Fruit fly (Drosophila melanogaster) whole organism, pupa: ENCODE measurements around the gene betaTub85D.
A peak's percentile ranks its signal among the peaks of the same experiment; 100 is the strongest.

ENCODE experiments used
- CG10348 ChIP-seq: fragments of 200-800 bp; sonication (Bioruptor generic); IDR thresholded peaks from 2 replicates; pipeline ENCODE4 v1.3.6; 2022; ENCODE audit warnings: missing biosample characterization, missing genetic modification characterization
- CG12605 ChIP-seq: fragments of 200-800 bp; sonication (Bioruptor generic); IDR thresholded peaks from 2 replicates; pipeline ENCODE4 v1.3.6; 2022; ENCODE audit warnings: missing biosample characterization, missing genetic modification characterization
- CG13204 ChIP-seq: fragments of 200-800 bp; sonication (Bioruptor generic); optimal IDR thresholded peaks from 2 replicates; lab custom pipeline; 2018; ENCODE audit warnings: missing biosample characterization, mild to moderate bottlenecking, missing genetic modification characterization, moderate library complexity
- CG14655 ChIP-seq: fragments of 200-800 bp; sonication (Bioruptor generic); optimal IDR thresholded peaks from 3 replicates; lab custom pipeline; 2017; ENCODE audit warnings: mild to moderate bottlenecking, missing biosample characterization, missing genetic modification reagents, missing genetic modification characterization
- CG15710 ChIP-seq: fragments of 200-800 bp; sonication (Bioruptor generic); optimal IDR thresholded peaks from 2 replicates; lab custom pipeline; 2018; ENCODE audit warnings: missing biosample characterization, mild to moderate bottlenecking, missing genetic modification characterization, moderate library complexity
- CG17806 ChIP-seq: fragments of 200-800 bp; sonication (Bioruptor generic); optimal IDR thresholded peaks from 2 replicates; lab custom pipeline; 2018; ENCODE audit warnings: missing biosample characterization, mild to moderate bottlenecking, missing genetic modification characterization, moderate library complexity
- CG32121 ChIP-seq: fragments of 200-800 bp; sonication (Bioruptor generic); IDR thresholded peaks from 2 replicates; pipeline ENCODE4 v1.3.6; 2022; ENCODE audit warnings: missing biosample characterization, missing genetic modification characterization
- CG34367 ChIP-seq: fragments of 200-800 bp; sonication (Bioruptor generic); optimal IDR thresholded peaks from 2 replicates; lab custom pipeline; 2018; ENCODE audit warnings: missing biosample characterization, mild to moderate bottlenecking, missing genetic modification characterization
- CG4496 ChIP-seq: fragments of 200-800 bp; sonication (Bioruptor generic); IDR thresholded peaks from 3 replicates; pipeline ENCODE4 v1.3.6; 2022; ENCODE audit warnings: missing biosample characterization, missing genetic modification characterization
- CG8159 ChIP-seq: fragments of 200-800 bp; sonication (Bioruptor generic); optimal IDR thresholded peaks from 3 replicates; lab custom pipeline; 2018; ENCODE audit warnings: missing biosample characterization, mild to moderate bottlenecking, missing genetic modification characterization, moderate library complexity
- CG8301 ChIP-seq: fragments of 200-800 bp; sonication (Bioruptor generic); optimal IDR thresholded peaks from 2 replicates; lab custom pipeline; 2018; ENCODE audit warnings: missing biosample characterization, mild to moderate bottlenecking, missing genetic modification characterization
- CG9948 ChIP-seq: fragments of 200-800 bp; sonication (Bioruptor generic); optimal IDR thresholded peaks from 2 replicates; lab custom pipeline; 2018; ENCODE audit warnings: missing biosample characterization, mild to moderate bottlenecking, missing genetic modification characterization, moderate library complexity
- D1 ChIP-seq: fragments of 200-800 bp; sonication (Bioruptor generic); optimal IDR thresholded peaks from 2 replicates; lab custom pipeline; 2018; ENCODE audit warnings: missing biosample characterization, mild to moderate bottlenecking, missing genetic modification characterization, moderate library complexity
- EcR ChIP-seq: fragments of 200-800 bp; sonication (Bioruptor generic); optimal IDR thresholded peaks from 3 replicates; lab custom pipeline; 2019; ENCODE audit warnings: missing biosample characterization, missing genetic modification characterization, mild to moderate bottlenecking, moderate library complexity, missing genetic modification reagents
- Ets98B ChIP-seq: fragments of 200-800 bp; sonication (Bioruptor generic); IDR thresholded peaks from 2 replicates; pipeline ENCODE4 v1.3.6; 2022; ENCODE audit warnings: missing biosample characterization, missing genetic modification characterization
- Pif1A ChIP-seq: fragments of 200-800 bp; sonication (Bioruptor generic); optimal IDR thresholded peaks from 3 replicates; lab custom pipeline; 2016; ENCODE audit warnings: missing biosample characterization, missing genetic modification characterization
- Pif1B ChIP-seq: fragments of 200-800 bp; sonication (Bioruptor generic); optimal IDR thresholded peaks from 3 replicates; lab custom pipeline; 2016; ENCODE audit warnings: missing biosample characterization, missing genetic modification characterization
- Snoo ChIP-seq: fragments of 200-800 bp; sonication (Bioruptor generic); optimal IDR thresholded peaks from 3 replicates; lab custom pipeline; 2017; ENCODE audit warnings: missing biosample characterization, mild to moderate bottlenecking, missing genetic modification characterization, inconsistent platforms
- fd96Ca ChIP-seq: fragments of 200-800 bp; sonication (Bioruptor generic); IDR thresholded peaks from 3 replicates; pipeline ENCODE4 v1.3.6; 2022; ENCODE audit warnings: missing biosample characterization, missing genetic modification characterization
- gl ChIP-seq: fragments of 200-800 bp; sonication (Bioruptor generic); optimal IDR thresholded peaks from 2 replicates; lab custom pipeline; 2018; ENCODE audit warnings: missing biosample characterization, mild to moderate bottlenecking, missing genetic modification characterization
- rn ChIP-seq: fragments of 200-800 bp; sonication (Bioruptor generic); IDR thresholded peaks from 2 replicates; pipeline ENCODE4 v1.3.6; 2022; ENCODE audit warnings: missing biosample characterization, missing genetic modification characterization

Gene betaTub85D

DNA sequence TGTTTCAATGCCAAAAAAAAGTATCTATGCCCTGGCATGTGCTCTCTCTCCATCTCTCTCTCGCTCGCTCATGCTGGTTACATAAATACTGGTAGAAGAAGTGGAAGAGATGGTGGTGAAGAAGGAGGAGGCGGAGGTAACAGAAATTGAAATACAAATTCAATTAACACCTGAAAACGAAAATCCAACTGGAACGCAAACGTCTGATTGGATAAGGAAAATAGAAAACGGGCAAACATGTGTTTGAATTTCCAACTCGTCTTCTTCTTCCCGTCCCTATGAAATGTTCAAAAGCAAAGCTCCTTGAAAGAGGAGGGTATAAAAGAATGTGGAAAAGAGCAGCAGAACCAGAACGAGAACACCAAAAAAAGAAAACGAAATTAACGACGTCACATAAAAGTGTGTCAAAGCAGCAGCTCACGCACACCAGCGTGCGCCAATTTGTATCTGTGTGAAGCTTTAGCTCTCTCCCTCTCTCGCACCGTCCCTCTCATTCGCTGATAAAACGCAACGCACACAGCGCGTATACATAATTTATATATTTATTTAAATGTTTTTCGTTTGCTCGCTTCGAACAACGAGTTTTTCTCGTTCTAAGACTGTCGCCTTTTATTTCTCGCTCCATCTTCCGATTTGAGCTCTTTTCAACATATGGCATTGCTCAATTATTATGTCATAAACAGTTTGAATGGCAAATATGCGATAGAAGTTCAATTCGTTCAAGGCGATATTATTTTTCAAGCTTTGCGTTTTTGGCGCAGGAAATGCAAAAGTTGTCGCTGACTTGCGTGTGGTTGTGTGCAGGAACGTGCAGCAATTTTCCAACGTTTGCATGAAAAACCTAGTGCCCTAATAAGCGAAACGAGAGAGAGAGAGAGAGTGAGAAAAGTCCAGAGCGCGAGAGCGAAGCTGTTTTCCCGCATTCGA, 8.6 kb upstream of the betaTub85D start:
- no peak for TF ChIP-seq CG15710 (tag; lab: Kevin White, UChicago)
- no peak for TF ChIP-seq CG10348 (GFP tag; lab: Robert Waterston, UW)
- TF ChIP-seq CG4496 (GFP tag; lab: Robert Waterston, UW), result no peak
- TF ChIP-seq CG34367 (tag; lab: Kevin White, UChicago), result no peak
- no peak for TF ChIP-seq rn
- no peak for TF ChIP-seq fd96Ca
- no peak for TF ChIP-seq Snoo (tag; lab: Kevin White, UChicago)
- no peak for TF ChIP-seq CG8301 (tag; lab: Kevin White, UChicago)
- TF ChIP-seq, all 21 proteins: peak for 0

DNA sequence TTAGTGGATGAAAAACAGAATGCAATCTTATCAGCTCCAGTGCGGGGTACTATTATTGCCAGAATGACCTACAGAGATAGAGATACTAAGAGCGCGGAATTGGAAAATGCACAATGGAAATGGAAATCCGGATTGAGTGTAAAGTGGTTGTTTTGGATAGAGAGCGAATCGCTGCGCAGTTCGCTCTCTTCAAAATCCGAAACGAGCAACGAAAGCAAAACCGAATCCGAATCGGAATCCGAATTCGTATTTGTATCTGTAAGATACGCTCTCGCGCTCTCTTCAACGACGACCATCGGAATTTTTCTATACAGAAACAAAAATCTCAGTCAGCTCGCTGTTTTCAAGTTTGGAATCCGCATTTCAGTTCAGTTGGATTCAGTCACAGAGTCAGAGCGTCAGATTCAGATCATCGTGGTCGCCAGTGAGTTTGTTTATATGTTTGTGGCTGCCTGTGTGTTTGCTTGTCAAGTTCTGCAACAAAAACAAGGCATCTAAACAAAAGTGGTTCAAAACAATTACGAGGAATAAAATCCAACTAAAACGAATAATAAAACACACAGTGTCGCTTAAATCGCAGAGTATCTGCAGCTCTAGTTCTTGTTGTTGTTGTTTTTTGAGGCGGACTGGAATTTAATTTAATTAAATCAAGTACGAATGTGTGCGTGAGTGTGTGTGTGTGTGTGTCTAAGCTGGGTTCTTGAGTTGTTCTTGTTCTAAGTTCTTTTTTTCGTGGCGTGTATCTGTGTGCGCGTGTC, 7.7 kb upstream of the betaTub85D start, which contains the start of gene ps:
TSS of gene ps (plus strand) at position 364 of the 758 bp plus-strand sequence.
- TF ChIP-seq gl (tag; lab: Kevin White, UChicago) (peak; percentile 26), Snoo (tag; lab: Kevin White, UChicago) (peak; percentile 0), CG8159 (tag; lab: Kevin White, UChicago) (no peak), Pif1B (GFP tag; lab: Kevin White, UChicago) (peak; percentile 48)

DNA sequence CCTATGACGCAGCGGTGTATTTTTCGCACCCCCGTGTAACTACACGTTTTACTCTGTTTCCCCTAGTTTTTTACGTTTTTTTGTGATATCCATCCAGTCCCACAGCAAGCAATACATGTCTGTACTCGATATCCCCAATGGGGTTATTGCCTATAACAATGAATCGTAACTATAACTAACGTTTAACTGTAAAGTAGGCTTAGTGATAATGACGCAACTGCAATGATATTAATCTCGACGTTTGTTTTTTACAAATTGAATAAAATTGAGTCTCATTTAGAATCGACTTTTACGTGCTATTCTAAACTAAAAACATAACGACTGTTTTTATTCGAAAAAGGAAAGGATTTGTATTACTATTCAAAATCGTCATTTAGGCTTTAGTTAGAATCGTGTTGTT, 6.9 kb upstream of the betaTub85D start:
- no peak for TF ChIP-seq CG12605 (GFP tag; lab: Robert Waterston, UW)

DNA sequence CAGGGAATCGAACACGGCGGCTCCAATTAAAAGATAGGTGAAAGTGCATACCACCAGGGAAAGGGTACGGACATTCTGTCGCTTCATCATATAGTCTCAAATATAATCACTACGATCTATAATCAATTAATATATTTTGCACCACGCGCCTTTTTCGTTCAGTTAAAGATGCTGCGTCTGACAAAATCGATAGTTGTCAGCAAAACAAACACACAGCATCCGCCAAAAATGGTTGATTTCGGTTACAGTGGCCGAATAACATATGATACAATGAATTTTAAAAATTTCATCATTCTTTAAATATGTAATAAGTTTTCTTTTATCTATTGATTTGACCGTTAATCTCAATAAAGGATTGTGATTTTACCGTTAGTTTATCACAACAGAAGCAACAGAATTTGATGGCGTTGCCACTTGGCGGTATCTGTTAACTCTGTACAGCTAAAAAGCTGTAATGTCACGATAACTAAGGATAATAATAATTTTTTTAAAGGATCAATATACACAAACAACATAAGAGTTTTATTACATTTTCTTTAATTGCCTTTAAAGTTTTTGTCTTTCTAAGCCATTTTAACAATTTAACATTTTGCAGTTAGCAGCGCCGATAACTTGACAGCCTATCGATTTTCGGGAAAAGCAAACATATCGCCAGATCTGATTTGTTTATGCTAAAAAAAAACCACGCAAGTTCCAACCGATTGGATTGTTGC, 2.0 kb upstream of the betaTub85D start, which contains the start of the genes Task7 and alpha-Man-IIa:
TSS of gene Task7 (minus strand) at position 366 of the 713 bp plus-strand sequence.
TSS of gene alpha-Man-IIa (plus strand) at position 621 of the 713 bp plus-strand sequence.
- TF ChIP-seq Pif1A (no peak), Pif1B (GFP tag; lab: Kevin White, UChicago) (no peak), CG8159 (tag; lab: Kevin White, UChicago) (no peak), CG32121 (no peak), CG17806 (tag; lab: Kevin White, UChicago) (no peak), fd96Ca (no peak), CG4496 (GFP tag; lab: Robert Waterston, UW) (no peak), CG13204 (GFP tag; lab: Kevin White, UChicago) (no peak), CG14655 (GFP tag; lab: Kevin White, UChicago) (no peak), CG8301 (tag; lab: Kevin White, UChicago) (no peak), CG10348 (GFP tag; lab: Robert Waterston, UW) (no peak), CG12605 (GFP tag; lab: Robert Waterston, UW) (no peak), CG9948 (tag; lab: Kevin White, UChicago) (no peak), D1 (no peak), CG15710 (tag; lab: Kevin White, UChicago) (no peak), EcR (GFP tag; lab: Kevin White, UChicago) (no peak), gl (tag; lab: Kevin White, UChicago) (no peak)

DNA sequence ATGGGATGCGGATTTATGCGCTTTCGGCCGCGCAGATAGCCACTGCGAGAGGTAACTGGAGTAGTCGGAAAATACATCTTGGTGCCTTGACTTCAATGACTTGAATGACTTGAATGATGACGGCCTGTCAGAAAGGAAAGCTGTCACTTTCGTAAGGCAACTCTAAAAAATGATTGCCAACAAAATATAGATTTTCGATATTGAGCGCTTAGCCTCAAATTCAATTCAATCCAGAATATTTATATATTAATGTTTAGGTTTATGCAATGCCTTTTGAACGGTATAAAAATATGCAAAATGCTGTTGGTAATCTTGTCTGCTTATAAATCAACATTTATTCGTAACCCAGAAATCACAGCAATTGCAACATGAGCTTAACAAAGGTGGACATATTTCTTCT, 2.0 kb downstream of the betaTub85D start, which contains the start of gene CG44261:
TSS of gene CG44261 (minus strand) at position 101 of the 400 bp plus-strand sequence.
- TF ChIP-seq D1, result no peak
- TF ChIP-seq Pif1A, result no peak
- TF ChIP-seq Pif1B (GFP tag; lab: Kevin White, UChicago), result no peak
- TF ChIP-seq CG15710 (tag; lab: Kevin White, UChicago), result no peak
- TF ChIP-seq CG12605 (GFP tag; lab: Robert Waterston, UW), result no peak
- TF ChIP-seq CG32121, result no peak

DNA sequence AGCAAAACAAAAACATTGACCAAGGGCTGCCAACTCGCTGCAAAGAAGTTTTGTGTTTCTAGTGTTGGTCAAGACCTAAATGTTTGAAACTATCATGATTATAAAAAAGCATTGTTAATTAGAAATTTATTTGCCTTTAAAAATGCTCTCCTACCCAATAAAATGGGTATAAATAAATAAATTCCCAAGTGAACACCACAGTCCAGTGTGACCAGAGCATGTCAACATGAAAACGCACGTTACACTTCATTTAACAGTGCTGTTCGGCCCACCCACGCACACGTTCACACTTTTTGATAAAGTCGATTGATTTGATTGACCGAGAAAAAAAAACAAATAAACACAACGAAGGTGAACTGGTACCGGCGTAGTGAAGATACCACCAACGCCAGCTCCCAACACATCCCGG, 6.0 kb downstream of the betaTub85D start, which contains the start of the genes CG9356, BBIP1 and CG8135:
TSS of gene CG9356 (minus strand) at position 166 of the 409 bp plus-strand sequence.
TSS of gene BBIP1 (plus strand) at position 282 of the 409 bp plus-strand sequence.
TSS of gene CG8135 (plus strand) at position 282 of the 409 bp plus-strand sequence.
- peak; percentile 55; the same call in 2 of the 3 replicates for TF ChIP-seq CG4496 (GFP tag; lab: Robert Waterston, UW)
- peak; percentile 40 for TF ChIP-seq CG17806 (tag; lab: Kevin White, UChicago)
- TF ChIP-seq Ets98B (GFP tag; lab: Robert Waterston, UW), result peak; percentile 57
- TF ChIP-seq Snoo (tag; lab: Kevin White, UChicago), result peak; percentile 50
- TF ChIP-seq CG32121, result no peak
- no peak for TF ChIP-seq Pif1B (GFP tag; lab: Kevin White, UChicago)
- 0 out of 3 replicates have a peak, but pooled peaks have one; percentile 52 for TF ChIP-seq fd96Ca
- peak; percentile 51 for TF ChIP-seq CG15710 (tag; lab: Kevin White, UChicago)
